Worm (Caenorhabditis elegans): Measurements from ENCODE around the gene F11C1.7.

DNA sequence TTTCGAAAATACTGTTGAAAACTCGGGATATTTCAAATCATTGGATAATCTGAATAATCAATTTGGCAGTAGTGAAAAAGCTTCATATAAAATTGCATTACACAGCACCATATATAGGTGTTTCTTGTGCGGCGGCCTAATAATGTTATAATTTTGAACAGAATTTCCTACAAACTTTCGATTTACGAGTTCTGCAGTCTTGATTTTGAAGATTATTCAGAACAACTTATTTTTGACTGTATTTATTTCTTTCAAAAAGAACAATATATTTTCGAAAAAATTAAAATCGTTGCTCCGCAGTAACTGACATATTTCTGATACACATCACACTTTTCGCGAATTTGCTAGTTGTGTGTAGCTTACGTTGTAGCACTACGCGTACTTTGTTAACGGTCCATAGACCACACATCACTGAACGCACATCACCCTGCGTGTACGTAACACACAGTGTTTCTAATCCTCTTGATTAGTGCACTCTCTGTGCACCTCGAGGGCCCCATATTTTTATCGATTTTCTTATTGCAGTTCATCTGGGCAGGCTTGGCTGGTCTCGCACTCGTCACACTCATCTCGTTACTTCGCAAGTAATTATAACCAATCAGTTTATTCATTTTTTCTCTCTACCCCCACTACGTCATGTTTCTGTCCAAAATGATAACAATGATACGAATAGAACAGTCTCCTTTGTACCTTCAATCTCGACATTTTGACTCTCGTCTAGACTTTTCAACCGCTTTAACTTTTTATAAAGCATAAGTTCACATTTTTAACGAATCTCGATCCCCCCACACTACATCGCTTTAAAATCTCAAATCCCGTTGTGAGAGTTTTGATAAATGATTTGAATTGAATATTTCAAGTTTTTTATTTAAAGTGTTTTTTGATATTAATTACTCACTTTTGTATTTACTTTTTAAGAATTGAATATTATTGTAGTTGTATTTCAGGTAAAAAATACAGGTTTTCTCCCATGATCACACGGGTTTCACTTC is 1.7 kb downstream of the F11C1.7 start, which contains the start of the genes F11C1.1 and vwa-8:
- TF ChIP-seq aly-1 (tag; optimal IDR thresholded peaks at IDR 0.05), result no peak
- TF ChIP-seq ama-1 (optimal IDR thresholded peaks at IDR 0.05), result no peak
- TF ChIP-seq hnd-1 (tag; optimal IDR thresholded peaks at IDR 0.05), result no peak
- TF ChIP-seq hmbx-1 (tag; optimal IDR thresholded peaks at IDR 0.05), result no peak
- TF ChIP-seq tbx-11 (GFP tag; IDR thresholded peaks at IDR 0.05), result no peak
- no peak for TF ChIP-seq ceh-13 (GFP tag; optimal IDR thresholded peaks at IDR 0.05)

Measured in whole organism, early embryonic.